Worm (Caenorhabditis elegans): ENCODE measurements around the gene F14H8.2.
A peak's percentile ranks its signal among the peaks of the same experiment; 100 is the strongest.

ce11 chrV:15058423-15058822 lies 38.3 kb upstream of the F14H8.2 start:
- TF ChIP-seq nhr-77 (tag; optimal IDR thresholded peaks at IDR 0.05) (no peak), unc-62 (GFP tag; optimal IDR thresholded peaks at IDR 0.05) (no peak), ceh-8 (GFP tag; optimal IDR thresholded peaks at IDR 0.05) (no peak), nhr-85 (tag) (peak; percentile 34), ztf-4 (tag; optimal IDR thresholded peaks at IDR 0.05) (no peak), nhr-47 (tag; optimal IDR thresholded peaks at IDR 0.05) (no peak), isw-1 (GFP tag; IDR thresholded peaks at IDR 0.05) (no peak), skn-1 (tag; optimal IDR thresholded peaks at IDR 0.05) (no peak), zip-4 (GFP tag; optimal IDR thresholded peaks at IDR 0.05) (no peak), C04F5.9 (tag; optimal IDR thresholded peaks at IDR 0.05) (no peak), alr-1 (tag; optimal IDR thresholded peaks at IDR 0.05; ENCODE audit: borderline replicate concordance) (no peak), dpl-1 (GFP tag; optimal IDR thresholded peaks at IDR 0.05) (no peak), lir-3 (tag; optimal IDR thresholded peaks at IDR 0.05; ENCODE audit: poor library complexity) (no peak), pax-3 (tag; optimal IDR thresholded peaks at IDR 0.05) (no peak)
